Worm (Caenorhabditis elegans): Measurements from ENCODE around the gene T24A6.17.

Gene T24A6.17

DNA sequence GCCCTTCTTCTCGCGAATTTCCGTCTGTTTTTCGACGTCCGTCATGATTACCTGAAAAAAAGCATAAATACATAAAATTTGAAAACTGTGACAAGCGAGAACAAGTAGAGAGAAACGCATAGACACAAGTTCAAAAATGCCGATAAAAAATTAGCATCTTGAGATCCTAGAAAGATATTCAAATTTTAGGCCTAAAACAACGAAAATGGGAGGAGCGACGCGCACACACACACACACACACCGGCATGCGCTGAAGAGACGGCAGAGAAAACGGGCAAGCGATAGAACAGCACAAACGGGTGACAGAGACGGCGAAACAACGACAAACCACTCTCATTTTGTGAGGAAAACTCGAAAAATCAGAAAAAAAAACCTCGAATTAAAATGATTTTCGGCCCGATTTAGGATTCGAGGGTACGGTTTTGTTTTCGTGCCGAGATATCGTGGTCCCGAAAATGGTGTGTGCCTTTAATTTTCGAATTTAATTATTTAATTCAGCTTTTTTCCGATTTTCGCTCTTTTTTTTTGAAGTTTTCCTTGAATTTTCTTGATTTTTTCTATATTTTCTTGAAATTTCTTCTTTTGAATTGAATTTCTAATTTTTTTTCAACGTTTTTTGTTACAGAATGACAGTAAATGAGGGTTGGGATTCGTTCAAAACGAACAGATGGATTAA, 21.9 kb upstream of the T24A6.17 start, which contains the start of the genes rpl-11.1 and T22F3.2 (continued):
- TF ChIP-seq T20F7.1 (GFP tag; optimal IDR thresholded peaks at IDR 0.05) (no peak), daf-16 (GFP tag; optimal IDR thresholded peaks at IDR 0.05) (no peak), daf-16 (tag; optimal IDR thresholded peaks at IDR 0.05) (peak; percentile 9), dmd-9 (GFP tag; IDR thresholded peaks at IDR 0.05) (no peak), nhr-48 (tag; optimal IDR thresholded peaks at IDR 0.05) (no peak), hlh-30 (tag; optimal IDR thresholded peaks at IDR 0.05; ENCODE audit: insufficient read depth) (peak; percentile 22), mep-1 (tag; optimal IDR thresholded peaks at IDR 0.05) (peak; percentile 9), fkh-10 (GFP tag; optimal IDR thresholded peaks at IDR 0.05) (no peak), hif-1 (tag; optimal IDR thresholded peaks at IDR 0.05) (peak in 1 of 2 experiments; percentile 34), hlh-11 (tag; optimal IDR thresholded peaks at IDR 0.05) (peak; percentile 5), madf-9 (GFP tag; conservative IDR thresholded peaks at IDR 0.05) (no peak), rbr-2 (tag; optimal IDR thresholded peaks at IDR 0.05) (no peak), dpl-1 (GFP tag; optimal IDR thresholded peaks at IDR 0.05) (no peak), mdl-1 (tag; optimal IDR thresholded peaks at IDR 0.05) (peak in 1 of 2 experiments; percentile 34), spr-1 (tag; optimal IDR thresholded peaks at IDR 0.05) (no peak), ceh-44 (GFP tag; IDR thresholded peaks at IDR 0.05) (no peak), hmg-1.1 (GFP tag; IDR thresholded peaks at IDR 0.05) (peak; percentile 42; the same call in 1 of the 2 replicates), D1046.2 (GFP tag; IDR thresholded peaks at IDR 0.05) (0 out of 2 replicates have a peak, but pooled peaks have one; percentile 24), zip-2 (tag; optimal IDR thresholded peaks at IDR 0.05) (no peak), mxl-3 (GFP tag; optimal IDR thresholded peaks at IDR 0.05) (no peak)

DNA sequence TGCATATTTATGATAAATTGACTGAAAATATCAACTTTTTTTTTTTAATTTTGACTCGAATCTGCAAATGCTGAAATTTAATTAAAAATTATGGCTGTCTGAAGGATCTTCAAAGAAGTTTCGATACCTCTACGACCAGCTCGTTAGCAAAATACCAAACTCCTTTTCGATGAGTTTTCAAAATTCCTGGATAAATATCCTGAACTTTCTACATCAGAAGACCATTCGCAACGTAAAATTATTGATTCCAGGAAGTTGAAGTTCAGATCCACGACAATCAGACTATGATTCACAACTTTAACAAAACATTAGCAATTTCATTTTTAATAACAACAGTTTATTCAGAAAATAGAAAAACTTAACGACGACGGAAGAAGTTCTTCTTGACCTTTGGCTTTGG, 20.8 kb upstream of the T24A6.17 start:
- TF ChIP-seq arid-1 (GFP tag; conservative IDR thresholded peaks at IDR 0.05) (peak; percentile 51; the same call in 1 of the 2 replicates), aha-1 (tag) (peak; percentile 30), F10B5.3 (tag; optimal IDR thresholded peaks at IDR 0.05) (no peak), mes-2 (tag; optimal IDR thresholded peaks at IDR 0.05; ENCODE audit: poor library complexity, severe bottlenecking) (no peak), gei-8 (GFP tag; optimal IDR thresholded peaks at IDR 0.05) (no peak), cey-2 (tag; optimal IDR thresholded peaks at IDR 0.05; ENCODE audit: borderline replicate concordance, insufficient read depth) (no peak), zag-1 (tag; optimal IDR thresholded peaks at IDR 0.05) (no peak), php-3 (GFP tag; IDR thresholded peaks at IDR 0.05) (no peak), skn-1 (tag; optimal IDR thresholded peaks at IDR 0.05) (no peak), daf-19 (GFP tag; conservative IDR thresholded peaks at IDR 0.05) (no peak), dmd-9 (GFP tag; IDR thresholded peaks at IDR 0.05) (no peak), ztf-11 (tag; optimal IDR thresholded peaks at IDR 0.05) (no peak), mdl-1 (tag; optimal IDR thresholded peaks at IDR 0.05) (no peak), madf-5 (GFP tag; IDR thresholded peaks at IDR 0.05) (no peak), snpc-1.2 (GFP tag; IDR thresholded peaks at IDR 0.05) (peak; percentile 74), sdz-12 (GFP tag; optimal IDR thresholded peaks at IDR 0.05) (no peak), ama-1 (optimal IDR thresholded peaks at IDR 0.05) (peak; percentile 87), unc-130 (GFP tag; optimal IDR thresholded peaks at IDR 0.05) (peak; percentile 54), daf-16 (GFP tag; optimal IDR thresholded peaks at IDR 0.05) (no peak), daf-16 (tag; optimal IDR thresholded peaks at IDR 0.05) (peak; percentile 42), tag-97 (GFP tag; IDR thresholded peaks at IDR 0.05) (no peak), hif-1 (tag; optimal IDR thresholded peaks at IDR 0.05) (no peak), nhr-77 (tag; optimal IDR thresholded peaks at IDR 0.05) (no peak), lin-29 (GFP tag; IDR thresholded peaks at IDR 0.05) (no peak), duxl-1 (tag; optimal IDR thresholded peaks at IDR 0.05; ENCODE audit: poor library complexity) (no peak), snpc-4 (tag; optimal IDR thresholded peaks at IDR 0.05) (no peak), lir-3 (tag; optimal IDR thresholded peaks at IDR 0.05) (no peak), vab-7 (GFP tag; IDR thresholded peaks at IDR 0.05) (0 out of 2 replicates have a peak, but pooled peaks have one; percentile 14), mxl-3 (GFP tag; optimal IDR thresholded peaks at IDR 0.05) (no peak), ctbp-1 (GFP tag; IDR thresholded peaks at IDR 0.05) (peak; percentile 13; the same call in 1 of the 2 replicates), Y75B8A.6 (GFP tag; IDR thresholded peaks at IDR 0.05) (no peak), unc-62 (GFP tag; optimal IDR thresholded peaks at IDR 0.05 in 1 of 2) (no peak), unc-62 (tag; optimal IDR thresholded peaks at IDR 0.05) (no peak), madf-9 (GFP tag; conservative IDR thresholded peaks at IDR 0.05) (no peak), tra-1 (GFP tag; IDR thresholded peaks at IDR 0.05) (no peak), jun-1 (tag; optimal IDR thresholded peaks at IDR 0.05) (no peak)
